Fruit fly (Drosophila melanogaster): ENCODE results near the gene tkv.
A peak's percentile ranks its signal among the peaks of the same experiment; 100 is the strongest.

Gene tkv

dm6 chr2L:5290530-5290929 is 19.3 kb upstream of the tkv start:
- no peak for TF ChIP-seq CG9932 (GFP tag; IDR thresholded peaks at IDR 0.05)
- TF ChIP-seq CG15479 (GFP tag; optimal IDR thresholded peaks at IDR 0.05): no peak
- TF ChIP-seq Oli (tag; optimal IDR thresholded peaks at IDR 0.05): no peak
- no peak for TF ChIP-seq CG11723 (GFP tag; optimal IDR thresholded peaks at IDR 0.05)
- TF ChIP-seq slou (GFP tag; optimal IDR thresholded peaks at IDR 0.05): no peak
- no peak for TF ChIP-seq CG10959 (GFP tag; IDR thresholded peaks at IDR 0.05)
- TF ChIP-seq insv (GFP tag; optimal IDR thresholded peaks at IDR 0.05): no peak
- TF ChIP-seq CG11398 (GFP tag; optimal IDR thresholded peaks at IDR 0.05): no peak
- TF ChIP-seq Xbp1 (GFP tag; optimal IDR thresholded peaks at IDR 0.05): no peak
- no peak for TF ChIP-seq caup (GFP tag; optimal IDR thresholded peaks at IDR 0.05; ENCODE audit: severe bottlenecking)
- no peak for TF ChIP-seq CG42726 (GFP tag; IDR thresholded peaks at IDR 0.05; ENCODE audit: partially characterized antibody)
- no peak for TF ChIP-seq vfl (GFP tag; optimal IDR thresholded peaks at IDR 0.05)
- TF ChIP-seq ato (GFP tag; IDR thresholded peaks at IDR 0.05; ENCODE audit: partially characterized antibody): no peak
- no peak for TF ChIP-seq ase (GFP tag; IDR thresholded peaks at IDR 0.05)
- no peak for TF ChIP-seq her (GFP tag; optimal IDR thresholded peaks at IDR 0.05)
- TF ChIP-seq seq (GFP tag; IDR thresholded peaks at IDR 0.05): no peak

dm6 chr2L:5289921-5290320 is 18.7 kb upstream of the tkv start:
- TF ChIP-seq CG8924 (tag; optimal IDR thresholded peaks at IDR 0.05) (no peak), CG11723 (GFP tag; optimal IDR thresholded peaks at IDR 0.05) (no peak), lbe (GFP tag; optimal IDR thresholded peaks at IDR 0.05) (peak; percentile 25), slbo (GFP tag; IDR thresholded peaks at IDR 0.05) (no peak), CG6854 (GFP tag; optimal IDR thresholded peaks at IDR 0.05) (no peak), CG30020 (tag; optimal IDR thresholded peaks at IDR 0.05) (no peak), CkIIα-i1 (GFP tag; IDR thresholded peaks at IDR 0.05) (no peak), zen2 (GFP tag; IDR thresholded peaks at IDR 0.05; ENCODE audit: partially characterized antibody) (no peak), nom (GFP tag; optimal IDR thresholded peaks at IDR 0.05) (peak; percentile 65), Blimp-1 (GFP tag; optimal IDR thresholded peaks at IDR 0.05) (peak; percentile 25), gem (tag; optimal IDR thresholded peaks at IDR 0.05) (peak; percentile 5), C15 (GFP tag; IDR thresholded peaks at IDR 0.05) (no peak), chn (GFP tag; optimal IDR thresholded peaks at IDR 0.05) (no peak), H15 (GFP tag; IDR thresholded peaks at IDR 0.05) (no peak), CG1233 (GFP tag; optimal IDR thresholded peaks at IDR 0.05) (no peak)

- TF ChIP-seq lilli (GFP tag; optimal IDR thresholded peaks at IDR 0.05) (no peak), CG12391 (tag; optimal IDR thresholded peaks at IDR 0.05) (no peak), CG14667 (GFP tag; IDR thresholded peaks at IDR 0.05) (no peak), CG6254 (GFP tag; optimal IDR thresholded peaks at IDR 0.05) (no peak), slou (GFP tag; optimal IDR thresholded peaks at IDR 0.05) (no peak), Bdp1 (GFP tag; optimal IDR thresholded peaks at IDR 0.05) (no peak), Sox100B (GFP tag; optimal IDR thresholded peaks at IDR 0.05) (no peak), CG18764 (GFP tag; optimal IDR thresholded peaks at IDR 0.05) (no peak), Stat92E (GFP tag; optimal IDR thresholded peaks at IDR 0.05) (no peak), sim (GFP tag; IDR thresholded peaks at IDR 0.05) (no peak), CG8281 (tag; optimal IDR thresholded peaks at IDR 0.05) (no peak), h (optimal IDR thresholded peaks at IDR 0.05) (no peak), Blimp-1 (GFP tag; optimal IDR thresholded peaks at IDR 0.05) (peak; percentile 70), CG15269 (tag; optimal IDR thresholded peaks at IDR 0.05) (no peak), CG4360 (GFP tag; IDR thresholded peaks at IDR 0.05) (peak; percentile 79), kni (GFP tag; optimal IDR thresholded peaks at IDR 0.05) (peak; percentile 43), CG15696 (tag; optimal IDR thresholded peaks at IDR 0.05) (no peak), CG5180 (GFP tag; optimal IDR thresholded peaks at IDR 0.05) (peak; percentile 98), Ets97D (GFP tag; optimal IDR thresholded peaks at IDR 0.05) (no peak), pb (GFP tag; optimal IDR thresholded peaks at IDR 0.05) (no peak), Sin3A (optimal IDR thresholded peaks at IDR 0.05) (no peak), z (GFP tag; IDR thresholded peaks at IDR 0.05) (no peak), crol (GFP tag; IDR thresholded peaks at IDR 0.05) (no peak)
Measured at dm6 chr2L:5288721-5289120, 17.5 kb upstream of the tkv start, which contains the start of gene vri. TSS of gene vri (plus strand) at chr2L:5288944.
